Fruit fly (Drosophila melanogaster): ENCODE measurements around the gene CG44227.

The CG44227 gene

DNA sequence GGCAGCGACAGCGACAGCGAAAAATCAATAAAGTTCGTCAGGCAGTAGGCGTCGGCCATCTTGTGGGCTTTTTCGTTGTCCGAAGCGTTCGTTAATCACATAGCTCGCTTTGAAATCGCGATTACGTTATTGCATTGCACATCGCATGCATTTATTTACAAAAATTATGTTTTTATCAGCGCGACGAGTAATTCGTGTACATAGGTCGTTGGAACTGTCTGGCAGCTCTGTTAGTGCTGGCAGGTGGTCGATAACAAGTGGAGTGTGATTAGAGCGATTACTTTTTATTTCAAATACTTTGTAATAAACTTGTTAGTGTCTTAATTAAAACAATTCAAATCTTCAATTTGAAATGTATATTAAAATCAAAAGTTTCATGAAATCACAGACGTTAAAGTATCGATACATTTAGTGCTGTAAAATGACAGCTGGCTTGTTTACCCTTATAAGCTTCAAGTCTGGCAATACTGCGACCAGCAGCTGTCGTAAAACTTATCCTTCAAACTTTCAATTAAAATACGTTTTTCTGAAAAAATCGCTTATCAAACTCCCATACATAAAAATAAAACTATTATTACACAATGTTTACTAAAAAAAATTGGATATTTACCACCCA, 21.2 kb downstream of the CG44227 start, which contains the start of gene CG8032 (continued):
- no peak for TF ChIP-seq Trl (optimal IDR thresholded peaks at IDR 0.05)
- TF ChIP-seq Trl (GFP tag; optimal IDR thresholded peaks at IDR 0.05) = peak; percentile 55
- peak; percentile 71 for TF ChIP-seq unc-4 (GFP tag; IDR thresholded peaks at IDR 0.05; ENCODE audit: partially characterized antibody)
- 0 out of 3 replicates have a peak, but pooled peaks have one; percentile 31 for TF ChIP-seq zen2 (GFP tag; IDR thresholded peaks at IDR 0.05; ENCODE audit: partially characterized antibody)
- TF ChIP-seq CG5180 (GFP tag; optimal IDR thresholded peaks at IDR 0.05) = no peak
- peak; percentile 25 for TF ChIP-seq Sox100B (GFP tag; optimal IDR thresholded peaks at IDR 0.05)
- peak; percentile 64 for TF ChIP-seq phol (tag; optimal IDR thresholded peaks at IDR 0.05)
- TF ChIP-seq CG1647 (GFP tag; optimal IDR thresholded peaks at IDR 0.05) = peak; percentile 2
- TF ChIP-seq CTCF (GFP tag; optimal IDR thresholded peaks at IDR 0.05) = no peak
- peak; percentile 47 for TF ChIP-seq CG8924 (tag; optimal IDR thresholded peaks at IDR 0.05)
- peak; percentile 80 for TF ChIP-seq CG13287 (GFP tag; IDR thresholded peaks at IDR 0.05; ENCODE audit: partially characterized antibody)
- peak; percentile 22 for TF ChIP-seq Chrac-16 (GFP tag; optimal IDR thresholded peaks at IDR 0.05)
- TF ChIP-seq cwo (GFP tag; optimal IDR thresholded peaks at IDR 0.05) = no peak
- TF ChIP-seq Six4 (GFP tag; optimal IDR thresholded peaks at IDR 0.05) = peak; percentile 4
- TF ChIP-seq CG14965 (GFP tag; optimal IDR thresholded peaks at IDR 0.05; ENCODE audit: borderline replicate concordance) = no peak
- no peak for TF ChIP-seq caup (GFP tag; optimal IDR thresholded peaks at IDR 0.05; ENCODE audit: severe bottlenecking)
- no peak for TF ChIP-seq Spps (tag; optimal IDR thresholded peaks at IDR 0.05)
- TF ChIP-seq HLH4C (GFP tag; IDR thresholded peaks at IDR 0.05; ENCODE audit: partially characterized antibody) = peak; percentile 59; the same call in 2 of the 3 replicates
- no peak for TF ChIP-seq CG9437 (GFP tag; optimal IDR thresholded peaks at IDR 0.05)
- TF ChIP-seq unpg (GFP tag; optimal IDR thresholded peaks at IDR 0.05) = peak; percentile 34
- peak; percentile 36 for TF ChIP-seq CG18476 (GFP tag; optimal IDR thresholded peaks at IDR 0.05)
- peak; percentile 80 for TF ChIP-seq CG8290 (GFP tag; optimal IDR thresholded peaks at IDR 0.05)
- peak; percentile 53 to 84 for TF ChIP-seq CG8290 (tag; optimal IDR thresholded peaks at IDR 0.05)
- TF ChIP-seq sna (GFP tag; IDR thresholded peaks at IDR 0.05; ENCODE audit: partially characterized antibody) = peak; percentile 62
- peak; percentile 34 for TF ChIP-seq pnt (GFP tag; optimal IDR thresholded peaks at IDR 0.05)
- TF ChIP-seq Dp (GFP tag; optimal IDR thresholded peaks at IDR 0.05) = peak; percentile 37
- peak; percentile 28 for TF ChIP-seq Atf-2 (GFP tag; optimal IDR thresholded peaks at IDR 0.05)
- TF ChIP-seq knrl (GFP tag; IDR thresholded peaks at IDR 0.05; ENCODE audit: partially characterized antibody) = peak; percentile 65
- TF ChIP-seq Rfx (GFP tag; IDR thresholded peaks at IDR 0.05) = peak; percentile 50
- peak; percentile 41 for TF ChIP-seq CG7839 (tag; optimal IDR thresholded peaks at IDR 0.05)
- peak; percentile 41; the same call in 1 of the 3 replicates for TF ChIP-seq vnd (GFP tag; IDR thresholded peaks at IDR 0.05; ENCODE audit: partially characterized antibody)
- TF ChIP-seq Dip3 (GFP tag; optimal IDR thresholded peaks at IDR 0.05) = peak; percentile 55
- no peak for TF ChIP-seq Ada2b (GFP tag; IDR thresholded peaks at IDR 0.05)
- no peak for TF ChIP-seq Hr39 (optimal IDR thresholded peaks at IDR 0.05)
- no peak for TF ChIP-seq tio (GFP tag; optimal IDR thresholded peaks at IDR 0.05)
- peak; percentile 19 for TF ChIP-seq HLH54F (GFP tag; optimal IDR thresholded peaks at IDR 0.05)
- TF ChIP-seq scrt (GFP tag; optimal IDR thresholded peaks at IDR 0.05) = no peak
- TF ChIP-seq CG6175 (GFP tag; IDR thresholded peaks at IDR 0.05) = no peak
- TF ChIP-seq eyg (GFP tag; optimal IDR thresholded peaks at IDR 0.05) = peak; percentile 31
- TF ChIP-seq CG10431 (GFP tag; optimal IDR thresholded peaks at IDR 0.05) = no peak
- TF ChIP-seq HLH3B (GFP tag; IDR thresholded peaks at IDR 0.05) = no peak
- peak; percentile 22; the same call in 1 of the 3 replicates for TF ChIP-seq H15 (GFP tag; IDR thresholded peaks at IDR 0.05)
- no peak for TF ChIP-seq CG1233 (GFP tag; optimal IDR thresholded peaks at IDR 0.05)
- TF ChIP-seq gce (GFP tag; IDR thresholded peaks at IDR 0.05) = no peak
- TF ChIP-seq sug (tag; optimal IDR thresholded peaks at IDR 0.05) = peak; percentile 39
- peak; percentile 40 for TF ChIP-seq fu2 (GFP tag; optimal IDR thresholded peaks at IDR 0.05)
- peak; percentile 32 for TF ChIP-seq CG12942 (GFP tag; optimal IDR thresholded peaks at IDR 0.05)
- peak; percentile 72 for TF ChIP-seq Dref (GFP tag; IDR thresholded peaks at IDR 0.05)
- no peak for TF ChIP-seq CG11247 (GFP tag; IDR thresholded peaks at IDR 0.05)
- TF ChIP-seq ap (GFP tag; IDR thresholded peaks at IDR 0.05) = no peak
- peak; percentile 51 for TF ChIP-seq gem (tag; optimal IDR thresholded peaks at IDR 0.05)
